Fruit fly (Drosophila melanogaster) whole organism, embryonic: ENCODE data around the gene CG7924.

Experiments
- ATbp ChIP-seq: fragments of 200-800 bp; sonication (Bioruptor generic); optimal IDR thresholded peaks from 2 replicates; lab custom pipeline; 2017; ENCODE audit warnings: missing biosample characterization, mild to moderate bottlenecking, missing genetic modification characterization, missing genetic modification reagents
- Atf3 ChIP-seq: fragments of 200-800 bp; sonication (Bioruptor generic); optimal IDR thresholded peaks from 3 replicates; lab custom pipeline; 2016; ENCODE audit warnings: missing biosample characterization, missing genetic modification characterization
- Awh ChIP-seq: fragments of 200-800 bp; sonication (Bioruptor generic); IDR thresholded peaks from 2 replicates; pipeline ENCODE4, ENCODE4 v1.3.6; 2022; ENCODE audit warnings: missing biosample characterization, missing genetic modification characterization
- BEAF-32 ChIP-seq: fragments of 200-800 bp; sonication (Bioruptor generic); optimal IDR thresholded peaks from 3 replicates; lab custom pipeline; 2017; ENCODE audit warnings: missing biosample characterization, missing genetic modification characterization, mild to moderate bottlenecking, moderate library complexity, missing genetic modification reagents
- CG10654 ChIP-seq: fragments of 200-800 bp; sonication (Bioruptor generic); optimal IDR thresholded peaks from 2 replicates; lab custom pipeline; 2016; ENCODE audit warnings: missing biosample characterization, missing genetic modification characterization
- CG11398 ChIP-seq: fragments of 200-800 bp; sonication (Bioruptor generic); optimal IDR thresholded peaks from 2 replicates; lab custom pipeline; 2016; ENCODE audit warnings: missing biosample characterization, missing genetic modification characterization
- CG12236 ChIP-seq: fragments of 200-800 bp; sonication (Bioruptor generic); optimal IDR thresholded peaks from 2 replicates; lab custom pipeline; 2016; ENCODE audit warnings: missing biosample characterization, missing genetic modification characterization
- CG12391 ChIP-seq: fragments of 200-800 bp; sonication (Bioruptor generic); optimal IDR thresholded peaks from 3 replicates; lab custom pipeline; 2018; ENCODE audit warnings: missing biosample characterization, mild to moderate bottlenecking, missing genetic modification characterization, moderate library complexity
- CG14014 ChIP-seq: fragments of 200-800 bp; sonication (Bioruptor generic); IDR thresholded peaks from 2 replicates; pipeline ENCODE4 v1.3.6; 2022; ENCODE audit warnings: missing biosample characterization, missing genetic modification characterization
- CG14860 ChIP-seq: fragments of 200-800 bp; sonication (Bioruptor generic); IDR thresholded peaks from 3 replicates; pipeline ENCODE4 v1.3.6; 2022; ENCODE audit warnings: missing biosample characterization, missing genetic modification characterization; ENCODE audit not compliant: partially characterized antibody
- CG15479 ChIP-seq: fragments of 200-800 bp; sonication (Bioruptor generic); optimal IDR thresholded peaks from 3 replicates; lab custom pipeline; 2019; ENCODE audit warnings: missing biosample characterization, mild to moderate bottlenecking, missing genetic modification characterization, moderate library complexity
- CG15514 ChIP-seq: fragments of 200-800 bp; sonication (Bioruptor generic); optimal IDR thresholded peaks from 3 replicates; lab custom pipeline; 2017; ENCODE audit warnings: missing biosample characterization, missing genetic modification characterization, mild to moderate bottlenecking, moderate library complexity, missing genetic modification reagents
- CG16815 ChIP-seq: fragments of 200-800 bp; sonication (Bioruptor generic); optimal IDR thresholded peaks from 3 replicates; lab custom pipeline; 2017; ENCODE audit warnings: missing biosample characterization, mild to moderate bottlenecking, missing genetic modification characterization
- CG18599 ChIP-seq: fragments of 200-800 bp; sonication (Bioruptor generic); optimal IDR thresholded peaks from 3 replicates; lab custom pipeline; 2017; ENCODE audit warnings: missing biosample characterization, missing genetic modification characterization, mild to moderate bottlenecking, moderate library complexity, missing genetic modification reagents
- CG33213 ChIP-seq: fragments of 200-800 bp; sonication (Bioruptor generic); optimal IDR thresholded peaks from 3 replicates; lab custom pipeline; 2016; ENCODE audit warnings: missing biosample characterization, missing genetic modification characterization
- CG3995 ChIP-seq: fragments of 200-800 bp; sonication (Bioruptor generic); optimal IDR thresholded peaks from 3 replicates; lab custom pipeline; 2016; ENCODE audit warnings: missing biosample characterization, missing genetic modification characterization
- CG9817 ChIP-seq: fragments of 200-800 bp; sonication (Bioruptor generic); optimal IDR thresholded peaks from 2 replicates; lab custom pipeline; 2018; ENCODE audit warnings: missing biosample characterization, mild to moderate bottlenecking, missing genetic modification characterization, moderate library complexity
- CG9932 ChIP-seq: fragments of 200-800 bp; sonication (Bioruptor generic); IDR thresholded peaks from 2 replicates; pipeline ENCODE4 v1.3.6; 2022; ENCODE audit warnings: missing biosample characterization, missing genetic modification characterization
- CHES-1-like ChIP-seq: fragments of 200-800 bp; sonication (Bioruptor generic); optimal IDR thresholded peaks from 2 replicates; lab custom pipeline; 2016; ENCODE audit warnings: missing biosample characterization, missing genetic modification characterization
- D19B ChIP-seq: fragments of 200-800 bp; sonication (Bioruptor generic); optimal IDR thresholded peaks from 2 replicates; lab custom pipeline; 2017; ENCODE audit warnings: missing biosample characterization, mild to moderate bottlenecking, missing genetic modification characterization
- Dref ChIP-seq: fragments of 200-800 bp; sonication (Bioruptor generic); IDR thresholded peaks from 2 replicates; pipeline ENCODE4 v1.3.6; 2022; ENCODE audit warnings: missing biosample characterization, missing genetic modification characterization
- ERR ChIP-seq: fragments of 200-800 bp; sonication (Bioruptor generic); optimal IDR thresholded peaks from 2 replicates; lab custom pipeline; 2016; ENCODE audit warnings: missing biosample characterization, missing genetic modification characterization
- Eip74EF ChIP-seq, 2 experiments: fragments of 200-800 bp in 1 of 2; fragments of >200 bp in 1 of 2; sonication (Bioruptor generic) in 1 of 2; optimal IDR thresholded peaks; 2 replicates each; lab custom pipeline; 2017 to 2019; ENCODE audit warnings: missing biosample characterization in 2 of 2, missing genetic modification characterization in 2 of 2, mild to moderate bottlenecking in 1 of 2, moderate library complexity in 1 of 2
- Fer2 ChIP-seq: fragments of 200-800 bp; sonication (Bioruptor generic); optimal IDR thresholded peaks from 2 replicates; lab custom pipeline; 2018; ENCODE audit warnings: missing biosample characterization, mild to moderate bottlenecking, missing genetic modification characterization, moderate library complexity
- NC2β ChIP-seq: fragments of 200-800 bp; sonication (Bioruptor generic); optimal IDR thresholded peaks from 2 replicates; lab custom pipeline; 2016; ENCODE audit warnings: missing biosample characterization, missing genetic modification characterization
- Optix ChIP-seq: fragments of 200-800 bp; sonication (Bioruptor generic); IDR thresholded peaks from 3 replicates; pipeline ENCODE4 v1.3.6; 2022; ENCODE audit warnings: missing biosample characterization, missing genetic modification characterization
- Stat92E ChIP-seq, 3 experiments: fragments of >200 bp in 2 of 3; fragments of 200-800 bp in 1 of 3; sonication (Bioruptor generic) in 1 of 3; optimal IDR thresholded peaks; 2 replicates each; lab custom pipeline; 2017 to 2019; ENCODE audit warnings: missing biosample characterization in 3 of 3, missing genetic modification characterization in 3 of 3, mild to moderate bottlenecking in 1 of 3, moderate library complexity in 1 of 3
- Tbp ChIP-seq: fragments of >200 bp; optimal IDR thresholded peaks from 2 replicates; lab custom pipeline; 2018; ENCODE audit warnings: missing biosample characterization, missing genetic modification characterization
- chinmo ChIP-seq: fragments of 200-800 bp; sonication (Bioruptor generic); IDR thresholded peaks from 4 replicates; pipeline ENCODE4 v1.3.6; 2022; ENCODE audit warnings: missing biosample characterization, missing genetic modification characterization; ENCODE audit not compliant: partially characterized antibody
- chm ChIP-seq: fragments of 200-800 bp; sonication (Bioruptor generic); IDR thresholded peaks from 2 replicates; pipeline ENCODE4 v1.3.6; 2022; ENCODE audit warnings: missing biosample characterization, missing genetic modification characterization
- disco-r ChIP-seq: fragments of 200-800 bp; sonication (Bioruptor generic); optimal IDR thresholded peaks from 2 replicates; lab custom pipeline; 2016; ENCODE audit warnings: missing biosample characterization, missing genetic modification characterization
- dmrt99B ChIP-seq: fragments of 200-800 bp; sonication (Bioruptor generic); optimal IDR thresholded peaks from 2 replicates; lab custom pipeline; 2018; ENCODE audit warnings: missing biosample characterization, mild to moderate bottlenecking, missing genetic modification characterization, moderate library complexity
- gro ChIP-seq: fragments of 200-800 bp; sonication (Bioruptor generic); optimal IDR thresholded peaks from 2 replicates; lab custom pipeline; 2016; ENCODE audit warnings: missing biosample characterization, missing genetic modification characterization
- gsb-n ChIP-seq: fragments of 200-800 bp; sonication (Bioruptor generic); optimal IDR thresholded peaks from 3 replicates; lab custom pipeline; 2018; ENCODE audit warnings: missing biosample characterization, mild to moderate bottlenecking, missing genetic modification characterization
- ham ChIP-seq: fragments of 200-800 bp; sonication (Bioruptor generic); IDR thresholded peaks from 2 replicates; pipeline ENCODE4 v1.3.6; 2022; ENCODE audit warnings: missing biosample characterization, missing genetic modification characterization
- hb ChIP-seq: fragments of 200-800 bp; sonication (Bioruptor generic); IDR thresholded peaks from 3 replicates; pipeline ENCODE4 v1.3.6; 2022; ENCODE audit warnings: missing biosample characterization, missing genetic modification characterization; ENCODE audit not compliant: partially characterized antibody
- her ChIP-seq: fragments of 200-800 bp; sonication (Bioruptor generic); optimal IDR thresholded peaks from 2 replicates; lab custom pipeline; 2016; ENCODE audit warnings: missing biosample characterization, missing genetic modification characterization
- lola ChIP-seq, 3 experiments: fragments of >200 bp in 2 of 3; fragments of 200-800 bp in 1 of 3; sonication (Bioruptor generic) in 1 of 3; optimal IDR thresholded peaks; 2 replicates each; lab custom pipeline; 2017 to 2019; ENCODE audit warnings: missing biosample characterization in 3 of 3, missing genetic modification characterization in 3 of 3, mild to moderate bottlenecking in 1 of 3, moderate library complexity in 1 of 3
- luna ChIP-seq: fragments of 200-800 bp; sonication (Bioruptor generic); optimal IDR thresholded peaks from 2 replicates; lab custom pipeline; 2016; ENCODE audit warnings: missing biosample characterization, missing genetic modification characterization
- nerfin-1 ChIP-seq: fragments of 200-800 bp; sonication (Bioruptor generic); optimal IDR thresholded peaks from 3 replicates; lab custom pipeline; 2019; ENCODE audit warnings: missing biosample characterization, mild to moderate bottlenecking, missing genetic modification characterization, moderate library complexity
- nom ChIP-seq: fragments of 200-800 bp; sonication (Bioruptor generic); optimal IDR thresholded peaks from 2 replicates; lab custom pipeline; 2017; ENCODE audit warnings: missing biosample characterization, missing genetic modification characterization, mild to moderate bottlenecking, moderate library complexity, missing genetic modification reagents
- pita ChIP-seq: fragments of 200-800 bp; sonication (Bioruptor generic); optimal IDR thresholded peaks from 2 replicates; lab custom pipeline; 2017; ENCODE audit warnings: missing biosample characterization, mild to moderate bottlenecking, missing genetic modification characterization
- psq ChIP-seq: fragments of 200-800 bp; sonication (Bioruptor generic); optimal IDR thresholded peaks from 2 replicates; lab custom pipeline; 2017; ENCODE audit warnings: missing biosample characterization, missing genetic modification characterization
- pzg ChIP-seq: fragments of 200-800 bp; sonication (Bioruptor generic); optimal IDR thresholded peaks from 3 replicates; lab custom pipeline; 2018; ENCODE audit warnings: missing biosample characterization, mild to moderate bottlenecking, missing genetic modification characterization, moderate library complexity
- repo ChIP-seq: fragments of 200-800 bp; sonication (Bioruptor generic); optimal IDR thresholded peaks from 2 replicates; lab custom pipeline; 2016; ENCODE audit warnings: missing biosample characterization, missing genetic modification characterization
- seq ChIP-seq: fragments of 200-800 bp; sonication (Bioruptor generic); IDR thresholded peaks from 2 replicates; pipeline ENCODE4 v1.3.6; 2022; ENCODE audit warnings: missing biosample characterization, missing genetic modification characterization
- tio ChIP-seq: fragments of 200-800 bp; sonication (Bioruptor generic); optimal IDR thresholded peaks from 2 replicates; lab custom pipeline; 2017; ENCODE audit warnings: missing biosample characterization, missing genetic modification characterization, inconsistent platforms
- zen ChIP-seq: fragments of 200-800 bp; sonication (Bioruptor generic); optimal IDR thresholded peaks from 3 replicates; lab custom pipeline; 2018; ENCODE audit warnings: missing biosample characterization, mild to moderate bottlenecking, missing genetic modification characterization, moderate library complexity
- zfh1 ChIP-seq: fragments of 200-800 bp; sonication (Bioruptor generic); IDR thresholded peaks from 3 replicates; pipeline ENCODE4 v1.3.6; 2022; ENCODE audit warnings: missing biosample characterization, missing genetic modification characterization

CG7924 gene

DNA sequence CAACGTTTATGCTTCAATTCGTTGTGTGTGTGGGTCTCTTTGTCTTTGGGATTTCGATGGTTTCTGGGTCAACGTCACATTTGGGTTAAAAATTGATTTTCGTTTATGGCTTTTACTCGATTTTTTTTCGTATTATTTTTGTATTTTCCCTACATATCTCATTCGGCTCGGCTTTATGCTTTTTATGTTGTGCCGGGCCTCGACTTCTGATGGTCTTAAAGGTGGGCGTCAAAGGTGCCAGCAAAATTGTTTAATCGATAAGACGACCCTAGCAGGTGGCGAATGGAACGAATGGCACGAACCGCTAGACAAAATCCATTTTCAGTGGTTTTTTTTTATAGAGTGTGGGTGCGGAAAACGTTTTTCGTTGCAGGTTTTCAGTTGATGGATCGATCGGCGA lies 17.1 kb upstream of the CG7924 start (continued):
- TF ChIP-seq Optix (GFP tag; lab: Robert Waterston, UW) (no peak), pzg (no peak), CG16815 (GFP tag; lab: Kevin White, UChicago) (no peak), gsb-n (tag; lab: Kevin White, UChicago) (peak; percentile 1), dmrt99B (tag; lab: Kevin White, UChicago) (no peak), CG9817 (tag; lab: Kevin White, UChicago) (no peak), nerfin-1 (tag; lab: Kevin White, UChicago) (no peak), Dref (GFP tag; lab: Robert Waterston, UW) (no peak), Atf3 (GFP tag; lab: Kevin White, UChicago) (no peak), zfh1 (GFP tag; lab: Robert Waterston, UW) (no peak), chinmo (GFP tag; lab: Robert Waterston, UW) (0 out of 4 replicates have a peak, but pooled peaks have one; percentile 15), CG9932 (no peak), ham (GFP tag; lab: Robert Waterston, UW) (no peak), Fer2 (tag; lab: Kevin White, UChicago) (no peak), tio (GFP tag; lab: Kevin White, UChicago) (no peak), hb (GFP tag; lab: Robert Waterston, UW) (no peak), Stat92E (GFP tag; optimal IDR thresholded peaks at IDR 0.05; lab: Kevin White, UChicago) (no peak), zen (tag; lab: Kevin White, UChicago) (no peak), lola (GFP tag; optimal IDR thresholded peaks at IDR 0.05; lab: Kevin White, UChicago) (no peak), ERR (GFP tag; lab: Kevin White, UChicago) (no peak), CG14014 (no peak), CG33213 (GFP tag; lab: Kevin White, UChicago) (no peak), CG14860 (GFP tag; lab: Robert Waterston, UW) (no peak), Awh (GFP tag; lab: Robert Waterston, UW) (no peak), pita (GFP tag; lab: Kevin White, UChicago) (no peak), CG15479 (GFP tag; lab: Kevin White, UChicago) (no peak)

DNA sequence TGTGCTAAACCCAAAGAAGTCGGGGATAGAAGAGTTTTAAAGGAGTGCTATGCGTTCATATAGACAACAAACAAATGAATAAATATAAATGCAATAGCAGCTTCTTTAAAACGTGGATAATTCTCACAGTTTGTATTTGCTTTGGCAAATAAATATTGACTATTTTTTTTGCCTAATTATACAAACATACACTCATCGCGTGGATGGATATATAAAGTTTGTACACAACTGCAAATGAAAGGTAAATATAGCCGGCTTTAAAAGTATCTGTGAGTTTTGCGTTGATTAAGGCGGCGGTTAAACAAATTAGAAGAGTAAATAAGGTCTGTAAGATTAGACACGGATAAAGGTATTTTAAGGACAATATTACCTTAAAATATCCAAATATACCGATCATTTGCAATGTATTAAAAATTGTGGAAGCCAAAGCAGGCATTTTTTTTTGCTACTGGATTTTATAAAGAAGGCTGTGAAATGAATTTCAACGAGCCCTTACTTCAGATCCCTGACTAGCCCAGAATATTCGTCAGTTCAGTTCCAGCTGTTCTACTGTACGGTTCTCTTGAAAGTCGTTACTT lies 15.5 kb upstream of the CG7924 start, which contains the start of gene CG7768:
Gene CG7768 (plus strand): TSS at position 528 of the 578 bp plus-strand sequence.
- TF ChIP-seq nom (GFP tag; lab: Kevin White, UChicago), result no peak
- peak; percentile 10 for TF ChIP-seq CG12236
- TF ChIP-seq D19B (GFP tag; lab: Kevin White, UChicago), result no peak
- no peak for TF ChIP-seq chm (GFP tag; lab: Robert Waterston, UW)
- TF ChIP-seq CG18599 (GFP tag; lab: Kevin White, UChicago), result peak; percentile 79
- peak; percentile 16 for TF ChIP-seq CG3995
- TF ChIP-seq disco-r, result peak; percentile 47
- peak; percentile 46 for TF ChIP-seq her
- TF ChIP-seq CG10654 (GFP tag; lab: Kevin White, UChicago), result peak; percentile 39
- peak; percentile 4 for TF ChIP-seq NC2β (GFP tag; lab: Kevin White, UChicago)
- peak; percentile 62 for TF ChIP-seq ATbp (GFP tag; lab: Kevin White, UChicago)
- TF ChIP-seq BEAF-32 (GFP tag; lab: Kevin White, UChicago), result no peak
- TF ChIP-seq CG15514, result peak; percentile 79
- TF ChIP-seq gro, result peak; percentile 68
- TF ChIP-seq Tbp (GFP tag; lab: Kevin White, UChicago), result no peak
- TF ChIP-seq CG11398 (GFP tag; lab: Kevin White, UChicago), result peak; percentile 47
- peak; percentile 48 for TF ChIP-seq CHES-1-like
- TF ChIP-seq CG12391 (tag; lab: Kevin White, UChicago), result peak; percentile 2
- peak; percentile 73 for TF ChIP-seq seq
- TF ChIP-seq luna, result peak; percentile 63
- TF ChIP-seq repo (GFP tag; lab: Kevin White, UChicago), result no peak
- no peak for TF ChIP-seq psq (GFP tag; lab: Kevin White, UChicago)
- no peak for TF ChIP-seq Eip74EF (GFP tag; optimal IDR thresholded peaks at IDR 0.05; lab: Kevin White, UChicago)
